Worm (Caenorhabditis elegans): Measurements from ENCODE around the gene mks-2.

DNA sequence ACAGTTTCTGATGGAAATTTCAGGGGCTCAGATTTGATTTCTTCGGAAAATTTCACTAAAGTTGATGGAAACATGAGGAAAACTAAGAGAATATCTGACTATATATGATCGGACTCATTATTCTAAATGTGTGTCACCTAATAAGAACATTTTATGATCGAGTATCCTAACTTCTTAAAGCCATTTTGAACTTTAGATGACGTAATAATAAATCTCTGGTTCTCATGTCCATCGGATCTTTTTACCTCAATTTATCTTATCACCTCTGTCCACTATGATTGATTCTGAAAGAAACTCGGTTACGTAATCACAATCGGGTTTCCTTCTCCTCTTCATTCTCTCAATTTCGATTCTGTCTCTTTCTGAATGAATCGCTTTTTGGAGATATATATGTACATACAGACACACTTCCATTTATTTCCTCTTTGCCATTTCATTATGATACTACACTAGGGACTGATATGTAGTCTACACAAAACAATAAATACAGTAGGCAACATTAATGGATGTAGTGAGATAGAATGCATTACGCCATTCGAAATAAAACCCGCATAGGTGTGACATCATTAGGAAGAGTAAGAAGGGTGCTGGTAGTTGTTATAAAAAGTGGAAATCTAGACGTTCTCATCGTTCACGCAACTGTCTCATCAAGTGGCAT, 38.1 kb upstream of the mks-2 start:
- TF ChIP-seq nhr-28 (tag; optimal IDR thresholded peaks at IDR 0.05) (no peak), elt-1 (tag; optimal IDR thresholded peaks at IDR 0.05) (no peak), mdl-1 (tag; optimal IDR thresholded peaks at IDR 0.05) (no peak), egl-27 (tag; optimal IDR thresholded peaks at IDR 0.05) (no peak), aly-2 (tag; optimal IDR thresholded peaks at IDR 0.05) (no peak), ceh-82 (tag; optimal IDR thresholded peaks at IDR 0.05) (no peak), lin-15B (tag; optimal IDR thresholded peaks at IDR 0.05) (no peak), ztf-11 (tag; optimal IDR thresholded peaks at IDR 0.05) (no peak)
